Fruit fly (Drosophila melanogaster): ENCODE measurements around the gene Ing3.
A peak's percentile ranks its signal among the peaks of the same experiment; 100 is the strongest.

Ing3 gene

dm6 chrX:18613434-18613833 is 39.5 kb downstream of the Ing3 start (continued):
- TF ChIP-seq Eip75B (GFP tag; optimal IDR thresholded peaks at IDR 0.05) (peak; percentile 19), salr (GFP tag; optimal IDR thresholded peaks at IDR 0.05) (no peak), spab (GFP tag; optimal IDR thresholded peaks at IDR 0.05) (peak; percentile 9), CG7368 (GFP tag; optimal IDR thresholded peaks at IDR 0.05) (no peak), Met (GFP tag; optimal IDR thresholded peaks at IDR 0.05) (peak; percentile 44), CG11762 (GFP tag; optimal IDR thresholded peaks at IDR 0.05; ENCODE audit: insufficient read depth) (no peak), vri (GFP tag; optimal IDR thresholded peaks at IDR 0.05) (no peak), CG31627 (GFP tag; optimal IDR thresholded peaks at IDR 0.05) (peak; percentile 49), ss (GFP tag; optimal IDR thresholded peaks at IDR 0.05) (no peak), Sox15 (GFP tag; optimal IDR thresholded peaks at IDR 0.05) (peak; percentile 0), CG6792 (GFP tag; optimal IDR thresholded peaks at IDR 0.05) (peak; percentile 27), achi (GFP tag; optimal IDR thresholded peaks at IDR 0.05) (peak; percentile 20), svp (GFP tag) (peak; percentile 64), cyc (GFP tag; optimal IDR thresholded peaks at IDR 0.05) (peak; percentile 50), Gug (GFP tag; IDR thresholded peaks at IDR 0.05) (no peak), CG11902 (GFP tag; optimal IDR thresholded peaks at IDR 0.05) (peak; percentile 26), CG6276 (GFP tag; optimal IDR thresholded peaks at IDR 0.05) (no peak), CG4318 (GFP tag; optimal IDR thresholded peaks at IDR 0.05) (no peak), esn (GFP tag; optimal IDR thresholded peaks at IDR 0.05) (no peak), fd59A (GFP tag; optimal IDR thresholded peaks at IDR 0.05) (no peak), Sox14 (GFP tag; optimal IDR thresholded peaks at IDR 0.05) (no peak)
